Worm (Caenorhabditis elegans): Measurements from ENCODE around the gene F10G2.1.

DNA sequence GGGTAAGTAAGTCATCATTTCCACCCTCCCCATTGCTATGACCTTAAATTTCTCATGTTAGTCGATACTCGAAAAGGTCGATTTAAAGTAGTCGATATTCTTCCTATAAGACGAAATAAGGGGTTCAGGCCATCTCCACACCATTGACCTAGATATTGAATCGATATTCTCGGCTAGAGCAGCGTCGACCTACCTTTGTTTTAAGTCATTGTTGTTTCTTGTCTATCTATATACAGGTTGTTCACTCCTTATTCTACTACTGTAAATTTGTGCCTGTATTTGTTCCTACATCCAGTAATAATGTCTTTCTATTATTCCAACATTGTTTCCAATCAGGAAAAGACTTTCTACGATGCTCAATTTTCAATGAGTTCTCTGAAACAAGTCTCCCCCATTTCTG, 5.4 kb upstream of the F10G2.1 start, which contains the start of gene F10G2.4:
- TF ChIP-seq ztf-11 (tag; optimal IDR thresholded peaks at IDR 0.05) (no peak), mab-5 (tag; optimal IDR thresholded peaks at IDR 0.05) (no peak), R02D3.7 (tag; optimal IDR thresholded peaks at IDR 0.05) (no peak), alr-1 (tag; optimal IDR thresholded peaks at IDR 0.05) (no peak), egl-27 (tag; optimal IDR thresholded peaks at IDR 0.05) (no peak), sma-3 (GFP tag; optimal IDR thresholded peaks at IDR 0.05) (no peak), unc-55 (GFP tag; optimal IDR thresholded peaks at IDR 0.05) (no peak), nhr-237 (tag; optimal IDR thresholded peaks at IDR 0.05) (no peak), unc-62 (GFP tag; optimal IDR thresholded peaks at IDR 0.05) (no peak), lsy-2 (tag; optimal IDR thresholded peaks at IDR 0.05) (no peak), ceh-82 (tag; optimal IDR thresholded peaks at IDR 0.05) (no peak), snpc-4 (tag; optimal IDR thresholded peaks at IDR 0.05) (no peak), nhr-12 (tag; optimal IDR thresholded peaks at IDR 0.05) (no peak), ama-1 (optimal IDR thresholded peaks at IDR 0.05) (no peak)

Data from whole organism, L2 larva.